Worm (Caenorhabditis elegans) whole organism, L4/young adult: Measurements from ENCODE around the gene cua-1.

Source experiments
- W03F9.2 ChIP-seq: fragments of 150-350 bp; optimal IDR thresholded peaks from 2 replicates; lab custom pipeline; 2014; ENCODE audit warnings: missing biosample characterization, missing genetic modification characterization
- dao-5 ChIP-seq: sonication (generic microtip); optimal IDR thresholded peaks from 2 replicates; lab custom pipeline; 2016; ENCODE audit warnings: missing genotype, missing genetic modification characterization, moderate library complexity, missing compliant biosample characterization
- him-1 ChIP-seq: sonication (generic microtip); optimal IDR thresholded peaks from 2 replicates; lab custom pipeline; 2016; ENCODE audit warnings: missing genotype, missing genetic modification reagents, missing genetic modification characterization, missing compliant biosample characterization

The cua-1 gene

DNA sequence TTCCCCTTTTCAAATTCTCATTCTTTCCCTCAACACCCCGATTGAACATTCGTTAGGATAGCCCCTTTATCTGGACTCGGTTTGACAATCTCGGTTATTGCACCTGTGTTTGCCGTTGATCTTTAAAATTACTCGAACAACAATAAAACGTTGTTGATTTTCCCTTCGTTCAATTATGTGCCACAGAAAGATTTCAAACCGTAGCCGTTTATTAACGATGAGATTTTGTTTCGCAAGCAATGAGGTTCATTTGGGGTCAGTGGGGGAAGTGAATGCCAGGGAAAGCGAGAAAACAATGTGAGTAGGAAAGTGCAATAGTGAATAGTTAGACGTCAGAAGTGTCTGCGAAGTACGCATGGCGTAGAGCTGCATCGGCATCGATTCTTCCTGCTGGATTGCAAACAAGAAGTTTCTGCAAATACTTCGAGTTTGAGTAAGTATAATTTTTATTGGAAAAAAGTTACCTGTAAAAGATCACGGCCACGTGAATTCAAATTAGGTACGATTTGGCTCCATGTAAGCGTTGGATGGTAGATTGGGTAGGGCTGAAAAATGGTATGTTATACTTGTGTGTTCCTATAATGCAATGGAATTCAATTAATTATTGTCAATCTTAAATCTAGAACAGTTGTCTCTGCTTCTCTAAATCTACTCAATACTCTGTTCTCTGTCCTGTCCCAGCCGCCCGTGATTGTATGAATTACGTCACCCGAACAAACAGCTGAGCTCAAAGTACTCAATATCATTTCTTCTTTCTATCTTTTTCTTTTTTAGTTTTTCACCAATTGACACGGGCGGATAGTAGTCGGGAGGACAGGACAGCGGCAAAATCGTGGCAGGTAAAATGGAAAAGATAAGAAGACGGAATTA is 9.6 kb upstream of the cua-1 start, which contains the start of gene kel-3:
Gene kel-3, plus strand, starts transcription at position 328 of the 870 bp plus-strand sequence.
- TF ChIP-seq dao-5 (tag; lab: Kevin White, UChicago) (peak; percentile 75), W03F9.2 (tag; lab: Kevin White, UChicago) (peak; percentile 40), him-1 (tag; lab: Kevin White, UChicago) (peak; percentile 41)

DNA sequence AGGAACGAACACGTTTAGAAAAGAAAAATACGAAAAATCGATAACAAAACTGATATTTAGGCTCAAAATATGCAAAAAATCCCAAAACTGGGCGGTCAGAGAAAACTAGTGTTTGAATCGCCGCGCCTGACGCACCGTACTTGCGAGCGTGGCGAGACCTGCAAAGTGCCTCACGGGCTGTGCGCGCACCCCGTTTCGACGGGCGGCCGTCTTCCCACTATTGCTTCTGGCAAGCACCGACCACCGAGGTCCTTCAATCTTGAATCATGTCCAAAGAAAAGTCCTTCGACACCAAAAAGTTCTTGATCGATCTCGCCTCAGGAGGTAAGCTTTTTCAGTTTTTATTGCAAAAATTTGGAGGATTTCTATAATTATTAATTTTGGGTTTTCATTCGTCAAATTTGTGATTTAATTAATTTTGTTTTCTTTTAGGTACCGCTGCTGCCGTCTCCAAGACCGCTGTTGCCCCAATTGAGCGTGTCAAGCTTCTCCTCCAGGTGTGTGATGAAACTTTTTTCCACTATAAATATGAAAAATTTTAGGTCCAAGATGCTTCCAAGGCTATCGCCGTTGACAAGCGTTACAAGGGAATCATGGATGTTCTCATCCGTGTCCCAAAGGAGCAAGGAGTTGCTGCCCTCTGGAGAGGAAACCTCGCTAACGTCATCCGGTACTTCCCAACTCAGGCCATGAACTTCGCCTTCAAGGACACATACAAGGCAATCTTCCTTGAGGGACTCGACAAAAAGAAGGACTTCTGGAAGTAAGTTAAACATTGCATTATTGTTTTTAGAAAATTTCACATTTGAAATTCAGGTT is 8.1 kb upstream of the cua-1 start, which contains the start of gene ant-1.1:
Gene ant-1.1, plus strand, starts transcription at position 199 of the 819 bp plus-strand sequence.
- TF ChIP-seq W03F9.2 (tag; lab: Kevin White, UChicago) (peak; percentile 88), him-1 (tag; lab: Kevin White, UChicago) (peak; percentile 38), dao-5 (tag; lab: Kevin White, UChicago) (no peak)

ce11 chrIII:13462138-13462634 is 7.1 kb upstream of the cua-1 start, which contains the start of the genes abcf-2 and T27E9.2:
Gene abcf-2, minus strand, starts transcription at chrIII:13462238.
Gene T27E9.2, minus strand, starts transcription at chrIII:13462584.
- no peak for TF ChIP-seq W03F9.2 (tag; lab: Kevin White, UChicago)
- TF ChIP-seq him-1 (tag; lab: Kevin White, UChicago): no peak
- TF ChIP-seq dao-5 (tag; lab: Kevin White, UChicago): no peak

DNA sequence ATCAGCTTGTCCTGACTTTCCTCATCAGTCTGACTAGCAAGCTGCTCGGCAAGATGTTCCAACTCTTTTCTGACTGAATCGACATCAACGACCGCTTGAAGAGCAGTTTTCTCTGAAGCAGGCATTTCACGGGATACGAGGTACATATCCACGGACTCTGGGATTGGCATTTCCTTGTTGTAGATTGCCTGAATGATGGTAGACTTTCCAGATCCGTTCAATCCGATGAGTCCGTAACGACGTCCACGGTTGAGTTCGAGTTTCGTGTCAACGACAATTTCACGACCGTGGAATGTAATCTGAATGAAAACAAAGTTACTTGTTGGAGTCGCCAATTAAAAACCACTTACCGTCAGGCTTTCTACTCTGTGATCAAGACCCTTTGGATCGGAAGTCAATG is 6.4 kb upstream of the cua-1 start:
- no peak for TF ChIP-seq him-1 (tag; lab: Kevin White, UChicago)
- no peak for TF ChIP-seq W03F9.2 (tag; lab: Kevin White, UChicago)
- no peak for TF ChIP-seq dao-5 (tag; lab: Kevin White, UChicago)

- no peak for TF ChIP-seq dao-5 (tag; lab: Kevin White, UChicago)
- no peak for TF ChIP-seq him-1 (tag; lab: Kevin White, UChicago)
- TF ChIP-seq W03F9.2 (tag; lab: Kevin White, UChicago): no peak
Measured at ce11 chrIII:13458978-13459596, 4.0 kb upstream of the cua-1 start, which contains the start of gene tag-164. Gene tag-164, plus strand, starts transcription at chrIII:13459546.

DNA sequence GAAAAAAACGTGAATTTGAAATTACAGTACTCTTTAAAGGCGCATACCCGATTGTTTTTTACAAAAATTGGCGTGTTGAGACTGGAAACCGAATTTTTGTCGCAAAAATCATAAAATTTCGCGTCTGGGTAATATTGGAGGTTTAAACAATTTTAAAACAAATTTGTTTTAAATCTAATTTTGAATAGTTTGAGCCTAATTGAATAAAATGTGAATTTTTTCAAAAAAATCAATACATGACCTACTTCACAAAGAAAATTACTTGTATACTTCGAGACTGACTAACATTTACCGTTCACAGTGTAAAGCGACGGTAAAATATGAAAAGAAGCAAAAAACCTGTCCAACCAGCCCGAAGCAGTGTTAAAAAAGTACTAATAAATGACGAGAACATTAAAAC is 2.2 kb upstream of the cua-1 start:
- no peak for TF ChIP-seq him-1 (tag; lab: Kevin White, UChicago)
- TF ChIP-seq W03F9.2 (tag; lab: Kevin White, UChicago): no peak
- TF ChIP-seq dao-5 (tag; lab: Kevin White, UChicago): no peak

DNA sequence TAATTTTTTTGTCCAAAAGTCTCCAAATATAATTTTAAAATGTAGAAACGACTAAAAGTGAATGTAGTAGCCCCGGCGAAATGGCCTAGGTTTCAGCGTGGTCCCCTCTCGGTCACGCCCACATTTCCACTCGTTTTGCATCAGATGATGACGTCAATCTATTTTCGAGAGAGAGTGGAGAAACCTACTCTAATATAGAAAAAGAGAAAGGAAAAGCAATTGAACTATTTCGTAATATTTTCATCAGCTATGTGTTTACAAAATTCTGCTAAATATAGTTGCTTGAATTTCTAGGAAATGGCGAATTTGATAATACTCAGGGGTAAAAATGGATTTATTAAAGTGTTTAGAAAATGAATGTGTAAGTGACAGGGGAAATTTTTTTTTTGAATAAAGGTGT is 709 bp upstream of the cua-1 start:
- TF ChIP-seq W03F9.2 (tag; lab: Kevin White, UChicago) (no peak), dao-5 (tag; lab: Kevin White, UChicago) (no peak), him-1 (tag; lab: Kevin White, UChicago) (no peak)

- TF ChIP-seq W03F9.2 (tag; lab: Kevin White, UChicago): no peak
- no peak for TF ChIP-seq him-1 (tag; lab: Kevin White, UChicago)
Measured at ce11 chrIII:13452824-13453223, 2.3 kb downstream of the cua-1 start.

ce11 chrIII:13439415-13439814 is 15.7 kb downstream of the cua-1 start, which contains the start of gene ciao-2B:
Gene ciao-2B, minus strand, starts transcription at chrIII:13439544.
- no peak for TF ChIP-seq dao-5 (tag; lab: Kevin White, UChicago)
- no peak for TF ChIP-seq W03F9.2 (tag; lab: Kevin White, UChicago)
- no peak for TF ChIP-seq him-1 (tag; lab: Kevin White, UChicago)

DNA sequence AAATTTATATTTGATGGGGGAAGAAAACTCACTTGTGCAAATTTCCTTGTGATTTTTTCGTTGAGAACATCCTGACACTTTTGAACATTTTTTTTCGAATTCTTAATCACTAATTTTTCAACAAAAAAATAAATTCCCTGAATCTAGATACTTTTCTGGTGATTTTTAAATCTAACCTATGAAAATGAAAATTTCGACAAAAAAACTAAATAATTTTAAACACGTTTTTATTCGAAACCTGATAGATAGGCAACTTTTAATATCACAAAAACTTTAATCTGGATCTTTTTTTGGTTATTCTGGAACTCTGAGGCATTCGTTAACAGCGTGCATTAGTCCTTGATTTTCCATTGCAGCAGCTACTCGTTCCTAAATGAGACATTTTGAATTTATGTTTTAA is 18.3 kb downstream of the cua-1 start, which contains the start of gene F45G2.9:
Gene F45G2.9, minus strand, starts transcription at position 101 of the 400 bp plus-strand sequence.
- TF ChIP-seq W03F9.2 (tag; lab: Kevin White, UChicago) (no peak), dao-5 (tag; lab: Kevin White, UChicago) (no peak)

- TF ChIP-seq W03F9.2 (tag; lab: Kevin White, UChicago) (no peak), dao-5 (tag; lab: Kevin White, UChicago) (no peak), him-1 (tag; lab: Kevin White, UChicago) (no peak)
Measured at ce11 chrIII:13435570-13435969, 19.5 kb downstream of the cua-1 start, which contains the start of gene F45G2.8. Gene F45G2.8, minus strand, starts transcription at chrIII:13435670.

DNA sequence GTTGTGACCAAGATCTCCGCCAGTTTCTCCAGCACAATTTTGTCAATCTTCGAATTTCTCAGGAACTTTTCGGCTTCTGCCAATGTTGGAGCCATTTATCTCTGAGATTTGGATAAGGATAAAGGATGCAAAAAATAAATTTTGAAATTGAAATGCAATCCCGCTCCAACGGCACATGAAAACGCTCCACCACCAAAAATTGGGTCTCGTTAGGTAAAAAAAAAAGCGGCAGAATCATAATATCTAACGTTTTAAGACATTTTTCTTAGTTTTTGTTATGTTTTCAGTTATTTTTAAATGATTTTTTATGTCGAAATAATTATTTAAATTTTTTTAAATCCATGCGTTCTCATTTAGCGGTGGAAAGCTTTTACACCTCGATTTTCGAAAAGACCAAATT is 20.7 kb downstream of the cua-1 start, which contains the start of gene F45G2.7:
Gene F45G2.7, minus strand, starts transcription at position 101 of the 400 bp plus-strand sequence.
- TF ChIP-seq dao-5 (tag; lab: Kevin White, UChicago): no peak
- no peak for TF ChIP-seq W03F9.2 (tag; lab: Kevin White, UChicago)
- no peak for TF ChIP-seq him-1 (tag; lab: Kevin White, UChicago)
